Fruit fly (Drosophila melanogaster): ENCODE measurements around the gene RpS17.

Gene RpS17

dm6 chr3L:9462247-9462769 lies 32.7 kb upstream of the RpS17 start:
- peak; percentile 85 for TF ChIP-seq CG6854 (GFP tag; optimal IDR thresholded peaks at IDR 0.05)
- TF ChIP-seq salr (GFP tag; optimal IDR thresholded peaks at IDR 0.05): peak; percentile 70 to 93
- TF ChIP-seq CG10631 (GFP tag; optimal IDR thresholded peaks at IDR 0.05): peak; percentile 79
- TF ChIP-seq Hr4 (GFP tag; optimal IDR thresholded peaks at IDR 0.05): peak; percentile 96
- TF ChIP-seq Eip75B (GFP tag; optimal IDR thresholded peaks at IDR 0.05): peak; percentile 91
- TF ChIP-seq CG4318 (GFP tag; optimal IDR thresholded peaks at IDR 0.05): peak; percentile 88
- TF ChIP-seq fkh (GFP tag; optimal IDR thresholded peaks at IDR 0.05): peak; percentile 29
- peak; percentile 80 for TF ChIP-seq cyc (GFP tag; optimal IDR thresholded peaks at IDR 0.05)
- TF ChIP-seq Hr39 (GFP tag; optimal IDR thresholded peaks at IDR 0.05): peak; percentile 64
- peak; percentile 83 for TF ChIP-seq vri (GFP tag; optimal IDR thresholded peaks at IDR 0.05)
- peak; percentile 66 to 84 for TF ChIP-seq ss (GFP tag; optimal IDR thresholded peaks at IDR 0.05)
- TF ChIP-seq CG6276 (GFP tag; optimal IDR thresholded peaks at IDR 0.05): peak; percentile 97
- peak; percentile 96 for TF ChIP-seq CG8119 (GFP tag; IDR thresholded peaks at IDR 0.05)
- TF ChIP-seq Blimp-1 (GFP tag; optimal IDR thresholded peaks at IDR 0.05): peak; percentile 80
- peak; percentile 89 for TF ChIP-seq CG3919 (GFP tag; optimal IDR thresholded peaks at IDR 0.05)
- TF ChIP-seq fd59A (GFP tag; optimal IDR thresholded peaks at IDR 0.05): peak; percentile 81
- TF ChIP-seq CG16779 (tag; optimal IDR thresholded peaks at IDR 0.05): peak; percentile 90
- peak; percentile 59 for TF ChIP-seq CG11902 (GFP tag; optimal IDR thresholded peaks at IDR 0.05)
- TF ChIP-seq topi (GFP tag; optimal IDR thresholded peaks at IDR 0.05): peak; percentile 89
- TF ChIP-seq CG11762 (GFP tag; optimal IDR thresholded peaks at IDR 0.05; ENCODE audit: insufficient read depth): peak; percentile 81
- peak; percentile 80 for TF ChIP-seq CG7368 (GFP tag; optimal IDR thresholded peaks at IDR 0.05)
- peak; percentile 87 for TF ChIP-seq CG6163 (GFP tag; IDR thresholded peaks at IDR 0.05)
- peak; percentile 52 for TF ChIP-seq CG8319 (GFP tag; optimal IDR thresholded peaks at IDR 0.05)
- TF ChIP-seq CG10669 (GFP tag; optimal IDR thresholded peaks at IDR 0.05): peak; percentile 90
- TF ChIP-seq CG31627 (GFP tag; optimal IDR thresholded peaks at IDR 0.05): peak; percentile 77
- TF ChIP-seq achi (GFP tag; optimal IDR thresholded peaks at IDR 0.05): peak; percentile 90
- TF ChIP-seq Hr38 (GFP tag; optimal IDR thresholded peaks at IDR 0.05): no peak
- peak; percentile 90 for TF ChIP-seq eg (GFP tag; IDR thresholded peaks at IDR 0.05)
- peak; percentile 91 for TF ChIP-seq net (GFP tag; optimal IDR thresholded peaks at IDR 0.05)
- TF ChIP-seq fd85E (GFP tag; optimal IDR thresholded peaks at IDR 0.05): peak; percentile 83
- TF ChIP-seq dac (GFP tag; optimal IDR thresholded peaks at IDR 0.05): peak; percentile 89
- TF ChIP-seq CG1621 (tag; optimal IDR thresholded peaks at IDR 0.05): peak; percentile 73
- peak; percentile 56 for TF ChIP-seq Sox15 (GFP tag; optimal IDR thresholded peaks at IDR 0.05)
- TF ChIP-seq pdm3 (GFP tag; optimal IDR thresholded peaks at IDR 0.05): peak; percentile 91
- peak; percentile 90 for TF ChIP-seq Met (GFP tag; optimal IDR thresholded peaks at IDR 0.05)
- peak; percentile 83 for TF ChIP-seq CG6808 (GFP tag; optimal IDR thresholded peaks at IDR 0.05)
- peak; percentile 86 for TF ChIP-seq CG6792 (GFP tag; optimal IDR thresholded peaks at IDR 0.05)
- TF ChIP-seq Sox102F (GFP tag; optimal IDR thresholded peaks at IDR 0.05): peak; percentile 89
- peak; percentile 87 for TF ChIP-seq CG34406 (GFP tag; optimal IDR thresholded peaks at IDR 0.05)
- peak; percentile 91 for TF ChIP-seq CG3032 (tag; optimal IDR thresholded peaks at IDR 0.05)
- peak; percentile 99 for TF ChIP-seq Eip78C (GFP tag)
- TF ChIP-seq Ets96B (tag; optimal IDR thresholded peaks at IDR 0.05): peak; percentile 92
- peak; percentile 90 for TF ChIP-seq lz (GFP tag; optimal IDR thresholded peaks at IDR 0.05)
- peak; percentile 85 for TF ChIP-seq dsx (GFP tag; optimal IDR thresholded peaks at IDR 0.05; ENCODE audit: poor library complexity, severe bottlenecking)
- peak; percentile 83 for TF ChIP-seq CG8632 (GFP tag; optimal IDR thresholded peaks at IDR 0.05)
- peak; percentile 96 for TF ChIP-seq CG32006 (GFP tag; optimal IDR thresholded peaks at IDR 0.05)
- TF ChIP-seq acj6 (GFP tag; optimal IDR thresholded peaks at IDR 0.05): peak; percentile 87
- TF ChIP-seq Eip93F (GFP tag; optimal IDR thresholded peaks at IDR 0.05): peak; percentile 76
- TF ChIP-seq Smox (GFP tag; optimal IDR thresholded peaks at IDR 0.05): peak; percentile 89
- peak; percentile 87 for TF ChIP-seq Gug (GFP tag; IDR thresholded peaks at IDR 0.05)
- TF ChIP-seq Sox14 (GFP tag; optimal IDR thresholded peaks at IDR 0.05): peak; percentile 86
